Fruit fly (Drosophila melanogaster) whole organism, wandering third instar larva: ENCODE data around the gene scyl.

Source experiments
- br ChIP-seq: fragments of 200-800 bp; sonication (Bioruptor generic); optimal IDR thresholded peaks from 2 replicates; lab custom pipeline; 2016; ENCODE audit warnings: missing biosample characterization, missing genetic modification characterization
- brk ChIP-seq: fragments of 200-800 bp; sonication (Bioruptor generic); optimal IDR thresholded peaks from 2 replicates; lab custom pipeline; 2016; ENCODE audit warnings: missing biosample characterization, mild to moderate bottlenecking, missing genetic modification characterization
- psq ChIP-seq: fragments of 200-800 bp; sonication (Bioruptor generic); optimal IDR thresholded peaks from 3 replicates; lab custom pipeline; 2017; ENCODE audit warnings: missing biosample characterization, mild to moderate bottlenecking, missing genetic modification characterization, moderate library complexity
- tai ChIP-seq: sonication (Bioruptor generic); optimal IDR thresholded peaks from 2 replicates; lab custom pipeline; 2016; ENCODE audit warnings: missing biosample characterization, missing genetic modification characterization

DNA sequence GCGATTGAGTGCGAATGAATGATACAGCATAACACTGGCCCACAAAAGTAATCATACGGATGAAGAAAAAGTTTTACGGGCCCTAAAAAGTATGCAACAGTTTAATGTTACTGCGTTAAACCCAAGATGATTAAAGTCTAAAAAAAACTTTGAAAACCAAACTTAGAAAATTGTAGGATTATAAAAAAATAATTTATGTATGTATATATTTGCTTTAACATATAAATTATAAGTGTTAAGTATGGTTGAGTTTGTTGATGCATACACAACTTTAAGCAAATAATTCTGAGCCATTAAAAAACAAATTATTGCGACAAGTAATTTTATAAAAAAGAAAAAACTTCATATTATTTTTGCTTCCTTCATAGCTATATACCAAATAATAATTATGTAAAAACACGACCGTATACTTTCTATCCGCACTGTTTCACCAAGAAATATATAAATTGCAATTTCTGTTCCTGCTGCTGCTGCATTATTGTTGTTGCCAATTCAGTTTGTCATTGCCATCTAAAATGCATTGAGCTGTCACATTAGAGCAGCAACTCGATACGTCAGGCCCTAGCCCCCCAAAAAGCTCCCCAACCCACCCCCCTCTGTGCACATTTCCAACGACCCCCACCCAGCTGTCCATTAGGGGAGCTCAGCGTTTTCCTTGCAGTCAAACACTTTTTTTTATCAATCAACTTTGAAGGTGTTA, 46.4 kb downstream of the scyl start:
- TF ChIP-seq br (GFP tag; lab: Kevin White, UChicago) = no peak
- no peak for TF ChIP-seq brk (GFP tag; lab: Kevin White, UChicago)
- peak; percentile 7 for TF ChIP-seq psq (GFP tag; lab: Kevin White, UChicago)
- TF ChIP-seq tai = no peak
